Fruit fly (Drosophila melanogaster) whole organism, embryonic: ENCODE measurements around the gene Sik2.
A peak's percentile ranks its signal among the peaks of the same experiment; 100 is the strongest.

Experiments
- Adf1 ChIP-seq: fragments of 200-800 bp; sonication (Bioruptor generic); IDR thresholded peaks from 2 replicates; pipeline ENCODE4 v1.3.6; 2022; ENCODE audit warnings: missing biosample characterization, missing genetic modification characterization
- CG10321 ChIP-seq: fragments of 200-800 bp; sonication (Bioruptor generic); IDR thresholded peaks from 2 replicates; pipeline ENCODE4 v1.3.6; 2022; ENCODE audit warnings: missing biosample characterization, missing genetic modification characterization
- CG10366 ChIP-seq: fragments of 200-800 bp; sonication (Bioruptor generic); IDR thresholded peaks from 2 replicates; pipeline ENCODE4 v1.3.6; 2022; ENCODE audit warnings: missing biosample characterization, missing genetic modification characterization
- CG12299 ChIP-seq: fragments of 200-800 bp; sonication (Bioruptor generic); optimal IDR thresholded peaks from 2 replicates; lab custom pipeline; 2018; ENCODE audit warnings: missing biosample characterization, mild to moderate bottlenecking, missing genetic modification characterization
- CG1233 ChIP-seq: fragments of 200-800 bp; sonication (Bioruptor generic); optimal IDR thresholded peaks from 4 replicates; lab custom pipeline; 2018; ENCODE audit warnings: missing biosample characterization, mild to moderate bottlenecking, missing genetic modification characterization
- CG12391 ChIP-seq: fragments of 200-800 bp; sonication (Bioruptor generic); optimal IDR thresholded peaks from 3 replicates; lab custom pipeline; 2018; ENCODE audit warnings: missing biosample characterization, mild to moderate bottlenecking, missing genetic modification characterization, moderate library complexity
- CG13296 ChIP-seq: fragments of 200-800 bp; sonication (Bioruptor generic); optimal IDR thresholded peaks from 3 replicates; lab custom pipeline; 2018; ENCODE audit warnings: missing biosample characterization, mild to moderate bottlenecking, missing genetic modification characterization
- CG13424 ChIP-seq: fragments of 200-800 bp; sonication (Bioruptor generic); optimal IDR thresholded peaks from 2 replicates; lab custom pipeline; 2019; ENCODE audit warnings: missing biosample characterization, mild to moderate bottlenecking, missing genetic modification characterization, moderate library complexity
- CG14014 ChIP-seq: fragments of 200-800 bp; sonication (Bioruptor generic); IDR thresholded peaks from 2 replicates; pipeline ENCODE4 v1.3.6; 2022; ENCODE audit warnings: missing biosample characterization, missing genetic modification characterization
- CG18262 ChIP-seq: fragments of 200-800 bp; optimal IDR thresholded peaks from 3 replicates; lab custom pipeline; 2019; ENCODE audit warnings: missing biosample characterization, mild to moderate bottlenecking, missing genetic modification characterization, moderate library complexity
- CG2120 ChIP-seq: fragments of 200-800 bp; sonication (Bioruptor generic); optimal IDR thresholded peaks from 3 replicates; lab custom pipeline; 2016; ENCODE audit warnings: missing biosample characterization, missing genetic modification characterization
- CG2129 ChIP-seq: fragments of 200-800 bp; sonication (Bioruptor generic); IDR thresholded peaks from 2 replicates; pipeline ENCODE4 v1.3.6; 2022; ENCODE audit warnings: missing biosample characterization, missing genetic modification characterization; ENCODE audit not compliant: partially characterized antibody
- CG2678 ChIP-seq: fragments of 200-800 bp; sonication (Bioruptor generic); optimal IDR thresholded peaks from 3 replicates; lab custom pipeline; 2019; ENCODE audit warnings: missing biosample characterization, mild to moderate bottlenecking, missing genetic modification characterization, moderate library complexity
- CG2712 ChIP-seq: fragments of 200-800 bp; optimal IDR thresholded peaks from 3 replicates; lab custom pipeline; 2019; ENCODE audit warnings: missing biosample characterization, mild to moderate bottlenecking, missing genetic modification characterization, moderate library complexity
- CG32532 ChIP-seq: fragments of 200-800 bp; sonication (Bioruptor generic); IDR thresholded peaks from 2 replicates; pipeline ENCODE4 v1.3.6; 2022; ENCODE audit warnings: missing biosample characterization, missing genetic modification characterization
- CG4282 ChIP-seq: fragments of 200-800 bp; sonication (Bioruptor generic); optimal IDR thresholded peaks from 2 replicates; lab custom pipeline; 2016; ENCODE audit warnings: missing biosample characterization, missing genetic modification characterization
- CG5245 ChIP-seq: fragments of 200-800 bp; sonication (Bioruptor generic); optimal IDR thresholded peaks from 3 replicates; lab custom pipeline; 2016; ENCODE audit warnings: missing biosample characterization, missing genetic modification characterization
- CG7372 ChIP-seq: fragments of 200-800 bp; sonication (Bioruptor generic); IDR thresholded peaks from 2 replicates; pipeline ENCODE4 v1.3.6; 2022; ENCODE audit warnings: missing biosample characterization, missing genetic modification characterization
- CG7928 ChIP-seq: fragments of 200-800 bp; sonication (Bioruptor generic); optimal IDR thresholded peaks from 2 replicates; lab custom pipeline; 2017; ENCODE audit warnings: missing biosample characterization, mild to moderate bottlenecking, missing genetic modification characterization
- CHES-1-like ChIP-seq: fragments of 200-800 bp; sonication (Bioruptor generic); optimal IDR thresholded peaks from 2 replicates; lab custom pipeline; 2016; ENCODE audit warnings: missing biosample characterization, missing genetic modification characterization
- CkIIα-i1 ChIP-seq: fragments of 200-800 bp; sonication (Bioruptor generic); IDR thresholded peaks from 2 replicates; pipeline ENCODE4 v1.3.6; 2022; ENCODE audit warnings: missing biosample characterization, missing genetic modification characterization
- CoRest ChIP-seq: fragments of 200-800 bp; sonication (Bioruptor generic); optimal IDR thresholded peaks from 3 replicates; lab custom pipeline; 2018; ENCODE audit warnings: missing biosample characterization, mild to moderate bottlenecking, missing genetic modification characterization, moderate library complexity
- Dbx ChIP-seq: fragments of 200-800 bp; sonication (Bioruptor generic); IDR thresholded peaks from 3 replicates; pipeline ENCODE4 v1.3.6; 2022; ENCODE audit warnings: missing biosample characterization, missing genetic modification characterization
- Deaf1 ChIP-seq: fragments of 200-800 bp; optimal IDR thresholded peaks from 3 replicates; lab custom pipeline; 2019; ENCODE audit warnings: missing biosample characterization, mild to moderate bottlenecking, missing genetic modification characterization, moderate library complexity
- Dek ChIP-seq: fragments of 200-800 bp; sonication (Bioruptor generic); optimal IDR thresholded peaks from 3 replicates; lab custom pipeline; 2019; ENCODE audit warnings: missing biosample characterization, mild to moderate bottlenecking, missing genetic modification characterization, moderate library complexity
- HHEX ChIP-seq: fragments of 200-800 bp; sonication (Bioruptor generic); optimal IDR thresholded peaks from 3 replicates; lab custom pipeline; 2017; ENCODE audit warnings: missing biosample characterization, mild to moderate bottlenecking, missing genetic modification characterization, missing genetic modification reagents
- HLH54F ChIP-seq: fragments of 200-800 bp; sonication (Bioruptor generic); optimal IDR thresholded peaks from 3 replicates; lab custom pipeline; 2016; ENCODE audit warnings: missing biosample characterization, missing genetic modification characterization
- HmgD ChIP-seq: fragments of 200-800 bp; sonication (Bioruptor generic); optimal IDR thresholded peaks from 3 replicates; lab custom pipeline; 2016; ENCODE audit warnings: missing biosample characterization, missing genetic modification characterization
- NC2α ChIP-seq: fragments of 200-800 bp; sonication (Bioruptor generic); optimal IDR thresholded peaks from 2 replicates; lab custom pipeline; 2016; ENCODE audit warnings: missing biosample characterization, missing genetic modification characterization
- Nf-YA ChIP-seq: fragments of 200-800 bp; sonication (Bioruptor generic); IDR thresholded peaks from 2 replicates; pipeline ENCODE4 v1.3.6; 2022; ENCODE audit warnings: missing biosample characterization, missing genetic modification characterization
- Ravus ChIP-seq: fragments of 200-800 bp; sonication (Bioruptor generic); IDR thresholded peaks from 2 replicates; pipeline ENCODE4 v1.3.6; 2022; ENCODE audit warnings: missing biosample characterization, missing genetic modification characterization
- Rx ChIP-seq: fragments of 200-800 bp; sonication (Bioruptor generic); IDR thresholded peaks from 2 replicates; pipeline ENCODE4 v1.3.6; 2022; ENCODE audit warnings: missing biosample characterization, missing genetic modification characterization
- Side ChIP-seq: fragments of 200-800 bp; sonication (Bioruptor generic); optimal IDR thresholded peaks from 2 replicates; lab custom pipeline; 2016; ENCODE audit warnings: missing biosample characterization, missing genetic modification characterization
- bbx ChIP-seq: fragments of 200-800 bp; sonication (Bioruptor generic); IDR thresholded peaks from 2 replicates; pipeline ENCODE4 v1.3.6; 2022; ENCODE audit warnings: missing biosample characterization, missing genetic modification characterization; ENCODE audit not compliant: partially characterized antibody
- dysf ChIP-seq: fragments of 200-800 bp; sonication (Bioruptor generic); IDR thresholded peaks from 3 replicates; pipeline ENCODE4 v1.3.6; 2022; ENCODE audit warnings: missing biosample characterization, missing genetic modification characterization
- esg ChIP-seq: fragments of 200-800 bp; sonication (Bioruptor generic); conservative IDR thresholded peaks from 2 replicates; pipeline ENCODE4 v1.3.6; 2022; ENCODE audit warnings: missing biosample characterization, missing genetic modification characterization
- ewg ChIP-seq: fragments of 200-800 bp; sonication (Bioruptor generic); optimal IDR thresholded peaks from 3 replicates; lab custom pipeline; 2017; ENCODE audit warnings: mild to moderate bottlenecking, missing biosample characterization, missing genetic modification reagents, missing genetic modification characterization
- fd96Cb ChIP-seq: fragments of 200-800 bp; sonication (Bioruptor generic); optimal IDR thresholded peaks from 2 replicates; lab custom pipeline; 2018; ENCODE audit warnings: missing biosample characterization, mild to moderate bottlenecking, missing genetic modification characterization, moderate library complexity
- gfzf ChIP-seq: fragments of 200-800 bp; sonication (Bioruptor generic); optimal IDR thresholded peaks from 2 replicates; lab custom pipeline; 2016; ENCODE audit warnings: missing biosample characterization, mild to moderate bottlenecking, missing genetic modification characterization, moderate library complexity
- ken ChIP-seq: fragments of 200-800 bp; sonication (Bioruptor generic); IDR thresholded peaks from 3 replicates; pipeline ENCODE4 v1.3.6; 2022; ENCODE audit warnings: missing biosample characterization, missing genetic modification characterization
- lbe ChIP-seq: fragments of 200-800 bp; sonication (Bioruptor generic); optimal IDR thresholded peaks from 2 replicates; lab custom pipeline; 2016; ENCODE audit warnings: missing biosample characterization, mild to moderate bottlenecking, missing genetic modification characterization
- org-1 ChIP-seq: fragments of 200-800 bp; sonication (Bioruptor generic); optimal IDR thresholded peaks from 2 replicates; lab custom pipeline; 2017; ENCODE audit warnings: missing biosample characterization, missing genetic modification characterization
- otp ChIP-seq: fragments of 200-800 bp; sonication (Bioruptor generic); IDR thresholded peaks from 3 replicates; pipeline ENCODE4, ENCODE4 v1.3.6; 2022; ENCODE audit warnings: missing biosample characterization, missing genetic modification characterization
- row ChIP-seq: fragments of 200-800 bp; sonication (Bioruptor generic); IDR thresholded peaks from 3 replicates; pipeline ENCODE4 v1.3.6; 2022; ENCODE audit warnings: missing biosample characterization, missing genetic modification characterization
- sim ChIP-seq: fragments of 200-800 bp; sonication (Bioruptor generic); IDR thresholded peaks from 2 replicates; pipeline ENCODE4 v1.3.6; 2022; ENCODE audit warnings: missing biosample characterization, missing genetic modification characterization
- sna ChIP-seq: fragments of 200-800 bp; sonication (Bioruptor generic); IDR thresholded peaks from 2 replicates; pipeline ENCODE4 v1.3.6; 2022; ENCODE audit warnings: missing biosample characterization, missing genetic modification characterization; ENCODE audit not compliant: partially characterized antibody
- so ChIP-seq: fragments of 200-800 bp; sonication (Bioruptor generic); IDR thresholded peaks from 3 replicates; pipeline ENCODE4 v1.3.6; 2022; ENCODE audit warnings: missing biosample characterization, missing genetic modification characterization
- tin ChIP-seq: fragments of 200-800 bp; sonication (Bioruptor generic); optimal IDR thresholded peaks from 3 replicates; lab custom pipeline; 2016; ENCODE audit warnings: missing biosample characterization, missing genetic modification characterization
- ttk ChIP-seq: fragments of 200-800 bp; sonication (Bioruptor generic); IDR thresholded peaks from 2 replicates; pipeline ENCODE4 v2.1.2; 2022; ENCODE audit warnings: missing biosample characterization, missing genetic modification characterization
- vfl ChIP-seq: fragments of 200-800 bp; sonication (Bioruptor generic); optimal IDR thresholded peaks from 2 replicates; lab custom pipeline; 2016; ENCODE audit warnings: missing biosample characterization, missing genetic modification characterization

The Sik2 gene

dm6 chrX:2041981-2042847 lies 19.5 kb downstream of the Sik2 start, which contains the start of the genes Actn and usp (continued):
- TF ChIP-seq ken (GFP tag; lab: Robert Waterston, UW) (no peak), Dbx (GFP tag; lab: Robert Waterston, UW) (no peak), ttk (no peak), HHEX (GFP tag; lab: Kevin White, UChicago) (no peak), Side (no peak), CG32532 (GFP tag; lab: Robert Waterston, UW) (0 out of 2 replicates have a peak, but pooled peaks have one; percentile 10), Ravus (GFP tag; lab: Robert Waterston, UW) (no peak), fd96Cb (tag; lab: Kevin White, UChicago) (no peak), CoRest (peak; percentile 42), otp (GFP tag; lab: Robert Waterston, UW) (no peak), Adf1 (GFP tag; lab: Robert Waterston, UW) (no peak), Dek (tag; lab: Kevin White, UChicago) (no peak), CG12299 (tag; lab: Kevin White, UChicago) (no peak), bbx (GFP tag; lab: Robert Waterston, UW) (no peak), CG4282 (GFP tag; lab: Kevin White, UChicago) (no peak), CG10366 (GFP tag; lab: Robert Waterston, UW) (0 out of 2 replicates have a peak, but pooled peaks have one; percentile 17), CkIIα-i1 (no peak), CG10321 (GFP tag; lab: Robert Waterston, UW) (no peak), CG13424 (tag; lab: Kevin White, UChicago) (peak; percentile 33), CG1233 (GFP tag; lab: Kevin White, UChicago) (no peak), HmgD (GFP tag; lab: Kevin White, UChicago) (no peak), CG2678 (tag; lab: Kevin White, UChicago) (peak; percentile 44), Nf-YA (GFP tag; lab: Robert Waterston, UW) (no peak), tin (GFP tag; lab: Kevin White, UChicago) (no peak), CG7928 (GFP tag; lab: Kevin White, UChicago) (no peak), row (peak; percentile 76), lbe (GFP tag; lab: Kevin White, UChicago) (peak; percentile 12), sim (no peak), CHES-1-like (GFP tag; lab: Kevin White, UChicago) (no peak), CG7372 (GFP tag; lab: Robert Waterston, UW) (no peak), so (no peak), CG2120 (GFP tag; lab: Kevin White, UChicago) (peak; percentile 26), CG13296 (GFP tag; lab: Kevin White, UChicago) (no peak), esg (GFP tag; lab: Robert Waterston, UW) (no peak), org-1 (GFP tag; lab: Kevin White, UChicago) (no peak), gfzf (GFP tag; lab: Kevin White, UChicago) (peak; percentile 10), sna (GFP tag; lab: Robert Waterston, UW) (no peak), vfl (GFP tag; lab: Kevin White, UChicago) (no peak), HLH54F (no peak), Deaf1 (tag; lab: Kevin White, UChicago) (no peak), CG12391 (peak; percentile 53), NC2α (GFP tag; lab: Kevin White, UChicago) (no peak), CG2129 (GFP tag; lab: Robert Waterston, UW) (no peak), CG5245 (GFP tag; lab: Kevin White, UChicago) (no peak), dysf (GFP tag; lab: Robert Waterston, UW) (no peak), CG14014 (peak; percentile 51; the same call in 1 of the 2 replicates), Rx (GFP tag; lab: Robert Waterston, UW) (no peak), ewg (peak; percentile 3), CG18262 (tag; lab: Kevin White, UChicago) (peak; percentile 33), CG2712 (tag; lab: Kevin White, UChicago) (peak; percentile 42)
